Fruit fly (Drosophila melanogaster) whole organism, prepupa: ENCODE data around the gene Orc5.

Experiments
- Blimp-1 ChIP-seq: fragments of 200-800 bp; sonication (Bioruptor generic); optimal IDR thresholded peaks from 3 replicates; lab custom pipeline; 2017; ENCODE audit warnings: missing biosample characterization, missing genetic modification characterization, mild to moderate bottlenecking, moderate library complexity, missing genetic modification reagents
- CG11294 ChIP-seq: fragments of 200-800 bp; sonication (Bioruptor generic); IDR thresholded peaks from 2 replicates; pipeline ENCODE4 v1.3.6; 2022; ENCODE audit warnings: missing biosample characterization, missing genetic modification characterization
- CG11762 ChIP-seq: fragments of 200-800 bp; sonication (Bioruptor generic); optimal IDR thresholded peaks from 3 replicates; lab custom pipeline; 2016; ENCODE audit warnings: missing biosample characterization, missing genetic modification characterization; ENCODE audit not compliant: insufficient read depth
- CG11902 ChIP-seq: fragments of 200-800 bp; sonication (Bioruptor generic); optimal IDR thresholded peaks from 3 replicates; lab custom pipeline; 2016; ENCODE audit warnings: missing biosample characterization, missing genetic modification characterization
- CG15336 ChIP-seq: fragments of 200-800 bp; sonication (Bioruptor generic); IDR thresholded peaks from 2 replicates; pipeline ENCODE4 v1.3.6; 2022; ENCODE audit warnings: missing biosample characterization, missing genetic modification characterization
- CG1621 ChIP-seq: fragments of 200-800 bp; sonication (Bioruptor generic); optimal IDR thresholded peaks from 3 replicates; lab custom pipeline; 2018; ENCODE audit warnings: missing biosample characterization, mild to moderate bottlenecking, missing genetic modification characterization
- CG3032 ChIP-seq: fragments of 200-800 bp; optimal IDR thresholded peaks from 2 replicates; lab custom pipeline; 2019; ENCODE audit warnings: missing biosample characterization, mild to moderate bottlenecking, missing genetic modification characterization, moderate library complexity
- CG31627 ChIP-seq: fragments of 200-800 bp; sonication (Bioruptor generic); optimal IDR thresholded peaks from 3 replicates; lab custom pipeline; 2016; ENCODE audit warnings: missing biosample characterization, missing genetic modification characterization
- CG34406 ChIP-seq: fragments of 200-800 bp; sonication (Bioruptor generic); optimal IDR thresholded peaks from 3 replicates; lab custom pipeline; 2016; ENCODE audit warnings: missing biosample characterization, missing genetic modification characterization
- CG3919 ChIP-seq: fragments of 200-800 bp; sonication (Bioruptor generic); optimal IDR thresholded peaks from 3 replicates; lab custom pipeline; 2016; ENCODE audit warnings: missing biosample characterization, missing genetic modification characterization
- CG4318 ChIP-seq: fragments of 200-800 bp; sonication (Bioruptor generic); optimal IDR thresholded peaks from 3 replicates; lab custom pipeline; 2017; ENCODE audit warnings: missing biosample characterization, mild to moderate bottlenecking, missing genetic modification characterization
- CG6163 ChIP-seq: fragments of 200-800 bp; sonication (Bioruptor generic); IDR thresholded peaks from 3 replicates; pipeline ENCODE4 v1.3.6; 2022; ENCODE audit warnings: missing biosample characterization, missing genetic modification characterization
- CG6276 ChIP-seq: fragments of 200-800 bp; sonication (Bioruptor generic); optimal IDR thresholded peaks from 2 replicates; lab custom pipeline; 2017; ENCODE audit warnings: missing biosample characterization, mild to moderate bottlenecking, missing genetic modification characterization
- CG7368 ChIP-seq: fragments of 200-800 bp; sonication (Bioruptor generic); optimal IDR thresholded peaks from 3 replicates; lab custom pipeline; 2016; ENCODE audit warnings: missing biosample characterization, missing genetic modification characterization
- CG8119 ChIP-seq: fragments of 200-800 bp; sonication (Bioruptor generic); IDR thresholded peaks from 3 replicates; pipeline ENCODE4 v1.3.6; 2022; ENCODE audit warnings: missing biosample characterization, missing genetic modification characterization
- CG8319 ChIP-seq: fragments of 200-800 bp; sonication (Bioruptor generic); optimal IDR thresholded peaks from 3 replicates; lab custom pipeline; 2016; ENCODE audit warnings: missing biosample characterization, missing genetic modification characterization
- CG8632 ChIP-seq: fragments of 200-800 bp; sonication (Bioruptor generic); optimal IDR thresholded peaks from 3 replicates; lab custom pipeline; 2016; ENCODE audit warnings: missing biosample characterization, missing genetic modification characterization
- Eip75B ChIP-seq: fragments of 200-800 bp; sonication (Bioruptor generic); optimal IDR thresholded peaks from 3 replicates; lab custom pipeline; 2016; ENCODE audit warnings: missing biosample characterization, missing genetic modification characterization
- Eip78C ChIP-seq: fragments of 200-800 bp; sonication (Bioruptor generic); peaks from one replicate; lab custom pipeline; 2016; ENCODE audit warnings: missing biosample characterization, missing genetic modification characterization
- Eip93F ChIP-seq: fragments of 200-800 bp; sonication (Bioruptor generic); optimal IDR thresholded peaks from 2 replicates; lab custom pipeline; 2016; ENCODE audit warnings: missing biosample characterization, mild to moderate bottlenecking, missing genetic modification characterization
- Ets21C ChIP-seq: fragments of 200-800 bp; sonication (Bioruptor generic); optimal IDR thresholded peaks from 3 replicates; lab custom pipeline; 2016; ENCODE audit warnings: missing biosample characterization, missing genetic modification characterization
- Ets96B ChIP-seq: fragments of 200-800 bp; optimal IDR thresholded peaks from 2 replicates; lab custom pipeline; 2019; ENCODE audit warnings: missing biosample characterization, mild to moderate bottlenecking, missing genetic modification characterization, moderate library complexity
- Hr38 ChIP-seq: sonication (Bioruptor generic); optimal IDR thresholded peaks from 2 replicates; lab custom pipeline; 2016; ENCODE audit warnings: missing biosample characterization, missing genetic modification characterization
- Hr39 ChIP-seq: fragments of 200-800 bp; sonication (Bioruptor generic); optimal IDR thresholded peaks from 2 replicates; lab custom pipeline; 2016; ENCODE audit warnings: missing biosample characterization, missing genetic modification characterization
- Hr4 ChIP-seq: fragments of 200-800 bp; sonication (Bioruptor generic); optimal IDR thresholded peaks from 3 replicates; lab custom pipeline; 2016; ENCODE audit warnings: missing biosample characterization, missing genetic modification characterization
- Lpt ChIP-seq: fragments of 200-800 bp; sonication (Bioruptor generic); optimal IDR thresholded peaks from 3 replicates; lab custom pipeline; 2016; ENCODE audit warnings: missing biosample characterization, missing genetic modification characterization
- OdsH ChIP-seq: fragments of 200-800 bp; sonication (Bioruptor generic); optimal IDR thresholded peaks from 3 replicates; lab custom pipeline; 2016; ENCODE audit warnings: missing biosample characterization, missing genetic modification characterization
- Smox ChIP-seq: fragments of 200-800 bp; sonication (Bioruptor generic); optimal IDR thresholded peaks from 3 replicates; lab custom pipeline; 2016; ENCODE audit warnings: missing biosample characterization, missing genetic modification characterization
- Sox102F ChIP-seq: fragments of 200-800 bp; sonication (Bioruptor generic); optimal IDR thresholded peaks from 2 replicates; lab custom pipeline; 2016; ENCODE audit warnings: missing biosample characterization, mild to moderate bottlenecking, missing genetic modification characterization
- Sox14 ChIP-seq: fragments of 200-800 bp; sonication (Bioruptor generic); optimal IDR thresholded peaks from 3 replicates; lab custom pipeline; 2016; ENCODE audit warnings: missing biosample characterization, missing genetic modification characterization
- acj6 ChIP-seq: fragments of 200-800 bp; sonication (Bioruptor generic); optimal IDR thresholded peaks from 3 replicates; lab custom pipeline; 2016; ENCODE audit warnings: missing biosample characterization, missing genetic modification characterization
- dac ChIP-seq: fragments of 200-800 bp; sonication (Bioruptor generic); optimal IDR thresholded peaks from 2 replicates; lab custom pipeline; 2017; ENCODE audit warnings: missing biosample characterization, mild to moderate bottlenecking, missing genetic modification characterization
- dsx ChIP-seq: fragments of 200-800 bp; optimal IDR thresholded peaks from 3 replicates; lab custom pipeline; 2019; ENCODE audit warnings: missing biosample characterization, mild to moderate bottlenecking, missing genetic modification characterization, moderate library complexity; ENCODE audit not compliant: poor library complexity, severe bottlenecking
- eg ChIP-seq: fragments of 200-800 bp; sonication (Bioruptor generic); IDR thresholded peaks from 3 replicates; pipeline ENCODE4 v1.3.6; 2022; ENCODE audit warnings: missing biosample characterization, missing genetic modification characterization
- esn ChIP-seq: fragments of 200-800 bp; sonication (Bioruptor generic); optimal IDR thresholded peaks from 2 replicates; lab custom pipeline; 2016; ENCODE audit warnings: missing biosample characterization, mild to moderate bottlenecking, missing genetic modification characterization, moderate library complexity
- fd59A ChIP-seq: fragments of 200-800 bp; sonication (Bioruptor generic); optimal IDR thresholded peaks from 2 replicates; lab custom pipeline; 2017; ENCODE audit warnings: missing biosample characterization, mild to moderate bottlenecking, missing genetic modification characterization, missing genetic modification reagents
- fkh ChIP-seq: fragments of 200-800 bp; sonication (Bioruptor generic); optimal IDR thresholded peaks from 3 replicates; lab custom pipeline; 2017; ENCODE audit warnings: missing biosample characterization, mild to moderate bottlenecking, missing genetic modification characterization, moderate library complexity
- lz ChIP-seq: fragments of 200-800 bp; sonication (Bioruptor generic); optimal IDR thresholded peaks from 3 replicates; lab custom pipeline; 2016; ENCODE audit warnings: missing biosample characterization, missing genetic modification characterization
- net ChIP-seq: fragments of 200-800 bp; sonication (Bioruptor generic); optimal IDR thresholded peaks from 3 replicates; lab custom pipeline; 2016; ENCODE audit warnings: missing biosample characterization, missing genetic modification characterization
- salr ChIP-seq, 2 experiments: fragments of 200-800 bp; sonication (Bioruptor generic); optimal IDR thresholded peaks; 3 replicates each; lab custom pipeline; 2016 to 2018; ENCODE audit warnings: missing biosample characterization in 2 of 2, missing genetic modification characterization in 2 of 2, mild to moderate bottlenecking in 1 of 2
- ss ChIP-seq, 2 experiments: fragments of 200-800 bp; sonication (Bioruptor generic); optimal IDR thresholded peaks; 2 replicates in 1 of 2; 3 replicates in 1 of 2; lab custom pipeline; 2017 to 2018; ENCODE audit warnings: mild to moderate bottlenecking in 2 of 2, missing biosample characterization in 2 of 2, missing genetic modification characterization in 2 of 2, moderate library complexity in 1 of 2
- topi ChIP-seq: fragments of 200-800 bp; sonication (Bioruptor generic); optimal IDR thresholded peaks from 3 replicates; lab custom pipeline; 2016; ENCODE audit warnings: missing biosample characterization, missing genetic modification characterization
- vri ChIP-seq: fragments of 200-800 bp; sonication (Bioruptor generic); optimal IDR thresholded peaks from 3 replicates; lab custom pipeline; 2016; ENCODE audit warnings: missing biosample characterization, mild to moderate bottlenecking, missing genetic modification characterization

The Orc5 gene

dm6 chr2L:13833058-13833457 lies 3.4 kb downstream of the Orc5 start, which contains the start of the genes GatC, PolG2 and Polr2C:
TSS of gene GatC (minus strand) at chr2L:13833105.
TSS of gene PolG2 (minus strand) at chr2L:13833105.
TSS of gene Polr2C (plus strand) at chr2L:13833337.
- no peak for TF ChIP-seq CG11294 (GFP tag; lab: Robert Waterston, UW)
- TF ChIP-seq CG7368 (GFP tag; lab: Kevin White, UChicago) = no peak
- no peak for TF ChIP-seq CG6163 (GFP tag; lab: Robert Waterston, UW)
- no peak for TF ChIP-seq CG3919 (GFP tag; lab: Kevin White, UChicago)
- TF ChIP-seq Smox (GFP tag; lab: Kevin White, UChicago) = no peak
- peak; percentile 14 for TF ChIP-seq esn
- TF ChIP-seq CG11902 (GFP tag; lab: Kevin White, UChicago) = no peak
- 0 out of 3 replicates have a peak, but pooled peaks have one; percentile 15 for TF ChIP-seq eg (GFP tag; lab: Robert Waterston, UW)
- TF ChIP-seq CG3032 (tag; lab: Kevin White, UChicago) = peak; percentile 8
- TF ChIP-seq Lpt (GFP tag; lab: Kevin White, UChicago) = no peak
- no peak for TF ChIP-seq Hr4
- no peak for TF ChIP-seq CG4318 (GFP tag; lab: Kevin White, UChicago)
- TF ChIP-seq fkh (GFP tag; lab: Kevin White, UChicago) = no peak
- TF ChIP-seq lz (GFP tag; lab: Kevin White, UChicago) = no peak
- TF ChIP-seq dac (GFP tag; lab: Kevin White, UChicago) = no peak
- no peak for TF ChIP-seq CG1621 (tag; lab: Kevin White, UChicago)
- no peak for TF ChIP-seq dsx (GFP tag; lab: Kevin White, UChicago)
- TF ChIP-seq topi (GFP tag; lab: Kevin White, UChicago) = no peak
- no peak for TF ChIP-seq Ets21C
- no peak for TF ChIP-seq Sox14 (GFP tag; lab: Kevin White, UChicago)
- no peak for TF ChIP-seq CG6276
- TF ChIP-seq CG15336 = no peak
- TF ChIP-seq CG8119 (GFP tag; lab: Robert Waterston, UW) = 0 out of 3 replicates have a peak, but pooled peaks have one; percentile 12
- no peak for TF ChIP-seq Eip75B (GFP tag; lab: Kevin White, UChicago)
- peak; percentile 26 for TF ChIP-seq CG31627 (GFP tag; lab: Kevin White, UChicago)
- no peak for TF ChIP-seq Eip78C (GFP tag; lab: Kevin White, UChicago)
- no peak for TF ChIP-seq Hr39 (GFP tag; lab: Kevin White, UChicago)
- TF ChIP-seq salr (GFP tag; optimal IDR thresholded peaks at IDR 0.05; lab: Kevin White, UChicago) = no peak
- no peak for TF ChIP-seq Hr38 (GFP tag; lab: Kevin White, UChicago)
- no peak for TF ChIP-seq CG8632 (GFP tag; lab: Kevin White, UChicago)
- TF ChIP-seq, all 60 proteins: peak for 5

DNA sequence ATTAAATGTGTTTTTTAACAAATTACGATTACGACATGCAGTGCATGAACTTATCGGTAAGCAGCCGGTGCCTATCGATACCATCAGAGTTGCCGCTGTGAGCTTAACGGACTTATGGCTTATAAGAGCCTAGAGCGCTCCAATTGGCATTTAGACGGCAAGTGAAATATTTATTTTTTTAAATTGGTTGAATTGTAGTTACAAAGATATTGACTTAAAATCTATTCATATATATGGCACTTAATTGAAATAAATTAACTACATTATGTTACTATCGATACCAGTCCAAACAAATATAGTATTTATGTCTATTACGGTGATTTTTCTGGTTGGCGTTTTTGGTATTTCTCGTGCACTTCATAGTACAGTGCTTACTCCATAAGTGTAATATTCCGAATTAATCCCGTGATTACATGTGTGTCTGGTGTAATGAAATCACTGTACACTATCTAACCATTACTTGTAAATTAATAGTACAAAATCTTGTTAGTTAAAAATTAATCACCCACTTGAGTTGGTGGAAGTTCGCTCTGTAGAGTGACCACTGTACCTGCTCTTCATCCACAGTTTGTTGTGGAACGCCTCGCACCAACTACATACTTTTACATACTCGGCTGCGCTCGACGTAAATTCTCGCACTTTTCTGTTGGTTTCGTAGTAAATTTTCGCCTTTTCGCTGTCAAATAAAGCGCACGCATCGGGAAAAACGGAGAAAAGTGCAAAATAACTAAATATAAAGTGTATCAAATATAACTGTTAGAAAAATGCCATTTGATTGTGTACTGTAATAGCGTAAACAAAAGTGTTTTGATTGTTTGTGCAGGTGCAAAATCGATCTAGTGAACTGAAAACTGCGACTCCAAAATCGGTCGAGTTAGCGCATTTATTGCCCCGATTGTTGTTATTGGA lies 5.6 kb downstream of the Orc5 start, which contains the start of the genes mRpS23 and CenG1A:
mRpS23 (minus strand) TSS at position 71 of the 909 bp plus-strand sequence.
CenG1A (plus strand) TSS at position 563 of the 909 bp plus-strand sequence.
- peak; percentile 100 for TF ChIP-seq CG15336
- TF ChIP-seq CG4318 (GFP tag; lab: Kevin White, UChicago) = peak; percentile 100
- TF ChIP-seq Lpt (GFP tag; lab: Kevin White, UChicago) = peak; percentile 100
- peak; percentile 100 for TF ChIP-seq CG31627 (GFP tag; lab: Kevin White, UChicago)
- peak; percentile 98 for TF ChIP-seq Blimp-1
- TF ChIP-seq CG6163 (GFP tag; lab: Robert Waterston, UW) = peak; percentile 100
- TF ChIP-seq CG34406 (GFP tag; lab: Kevin White, UChicago) = peak; percentile 100
- peak; percentile 100 for TF ChIP-seq CG3919 (GFP tag; lab: Kevin White, UChicago)
- TF ChIP-seq ss (GFP tag; optimal IDR thresholded peaks at IDR 0.05; lab: Kevin White, UChicago) = peak; percentile 100
- TF ChIP-seq fkh (GFP tag; lab: Kevin White, UChicago) = peak; percentile 97
- peak; percentile 100 for TF ChIP-seq Eip78C (GFP tag; lab: Kevin White, UChicago)
- TF ChIP-seq vri (GFP tag; lab: Kevin White, UChicago) = peak; percentile 100
- TF ChIP-seq Eip93F (GFP tag; lab: Kevin White, UChicago) = peak; percentile 100
- peak; percentile 100 for TF ChIP-seq OdsH (GFP tag; lab: Kevin White, UChicago)
- TF ChIP-seq CG7368 (GFP tag; lab: Kevin White, UChicago) = peak; percentile 100
- peak; percentile 100 for TF ChIP-seq eg (GFP tag; lab: Robert Waterston, UW)
- peak; percentile 100 for TF ChIP-seq topi (GFP tag; lab: Kevin White, UChicago)
- TF ChIP-seq Hr4 = peak; percentile 100
- peak; percentile 100 for TF ChIP-seq Ets96B
- TF ChIP-seq CG8632 (GFP tag; lab: Kevin White, UChicago) = peak; percentile 100
- peak; percentile 100 for TF ChIP-seq CG1621 (tag; lab: Kevin White, UChicago)
- TF ChIP-seq esn = peak; percentile 100
- TF ChIP-seq CG3032 (tag; lab: Kevin White, UChicago) = peak; percentile 100
- TF ChIP-seq dsx (GFP tag; lab: Kevin White, UChicago) = peak; percentile 99
- TF ChIP-seq net = peak; percentile 100
- TF ChIP-seq Sox14 (GFP tag; lab: Kevin White, UChicago) = peak; percentile 100
- peak; percentile 100 for TF ChIP-seq fd59A (GFP tag; lab: Kevin White, UChicago)
- TF ChIP-seq CG8119 (GFP tag; lab: Robert Waterston, UW) = peak; percentile 100
- peak; percentile 99 for TF ChIP-seq dac (GFP tag; lab: Kevin White, UChicago)
- TF ChIP-seq CG8319 (GFP tag; lab: Kevin White, UChicago) = peak; percentile 100
- peak; percentile 100 for TF ChIP-seq Sox102F (GFP tag; lab: Kevin White, UChicago)
- peak; percentile 100 for TF ChIP-seq acj6 (GFP tag; lab: Kevin White, UChicago)
- peak; percentile 100 for TF ChIP-seq CG11762 (GFP tag; lab: Kevin White, UChicago)
